Fruit fly (Drosophila melanogaster) whole organism, embryonic: Measurements from ENCODE around the gene spas.

Experiments used
- Aef1 ChIP-seq: fragments of 200-800 bp; sonication (Bioruptor generic); IDR thresholded peaks from 3 replicates; pipeline ENCODE4 v1.3.6; 2022; ENCODE audit warnings: missing biosample characterization, missing genetic modification characterization
- Awh ChIP-seq: fragments of 200-800 bp; sonication (Bioruptor generic); IDR thresholded peaks from 2 replicates; pipeline ENCODE4, ENCODE4 v1.3.6; 2022; ENCODE audit warnings: missing biosample characterization, missing genetic modification characterization
- C15 ChIP-seq: fragments of 200-800 bp; sonication (Bioruptor generic); IDR thresholded peaks from 3 replicates; pipeline ENCODE4 v1.3.6; 2022; ENCODE audit warnings: missing biosample characterization, missing genetic modification characterization
- CG10147 ChIP-seq: fragments of 200-800 bp; sonication (Bioruptor generic); optimal IDR thresholded peaks from 2 replicates; lab custom pipeline; 2019; ENCODE audit warnings: missing biosample characterization, mild to moderate bottlenecking, missing genetic modification characterization, moderate library complexity
- CG10431 ChIP-seq: fragments of 200-800 bp; sonication (Bioruptor generic); optimal IDR thresholded peaks from 3 replicates; lab custom pipeline; 2018; ENCODE audit warnings: missing biosample characterization, mild to moderate bottlenecking, missing genetic modification characterization
- CG10543 ChIP-seq: fragments of 200-800 bp; sonication (Bioruptor generic); optimal IDR thresholded peaks from 3 replicates; lab custom pipeline; 2017; ENCODE audit warnings: missing biosample characterization, mild to moderate bottlenecking, missing genetic modification characterization, moderate library complexity
- CG11085 ChIP-seq: fragments of 200-800 bp; sonication (Bioruptor generic); IDR thresholded peaks from 2 replicates; pipeline ENCODE4 v1.3.6; 2022; ENCODE audit warnings: missing biosample characterization, missing genetic modification characterization
- CG12071 ChIP-seq: fragments of 200-800 bp; sonication (Bioruptor generic); optimal IDR thresholded peaks from 3 replicates; lab custom pipeline; 2018; ENCODE audit warnings: missing biosample characterization, mild to moderate bottlenecking, missing genetic modification characterization
- CG12155 ChIP-seq: fragments of 200-800 bp; sonication (Bioruptor generic); optimal IDR thresholded peaks from 3 replicates; lab custom pipeline; 2016; ENCODE audit warnings: missing biosample characterization, missing genetic modification characterization
- CG1233 ChIP-seq: fragments of 200-800 bp; sonication (Bioruptor generic); optimal IDR thresholded peaks from 4 replicates; lab custom pipeline; 2018; ENCODE audit warnings: missing biosample characterization, mild to moderate bottlenecking, missing genetic modification characterization
- CG12769 ChIP-seq: fragments of 200-800 bp; sonication (Bioruptor generic); optimal IDR thresholded peaks from 2 replicates; lab custom pipeline; 2019; ENCODE audit warnings: missing biosample characterization, mild to moderate bottlenecking, missing genetic modification characterization, moderate library complexity
- CG13624 ChIP-seq: fragments of 200-800 bp; sonication (Bioruptor generic); optimal IDR thresholded peaks from 2 replicates; lab custom pipeline; 2016; ENCODE audit warnings: missing biosample characterization, missing genetic modification characterization
- CG14667 ChIP-seq: fragments of 200-800 bp; sonication (Bioruptor generic); IDR thresholded peaks from 2 replicates; pipeline ENCODE4 v1.3.6; 2022; ENCODE audit warnings: missing biosample characterization, missing genetic modification characterization
- CG14965 ChIP-seq: fragments of 200-800 bp; sonication (Bioruptor generic); optimal IDR thresholded peaks from 2 replicates; lab custom pipeline; 2016; ENCODE audit warnings: missing biosample characterization, missing genetic modification characterization, borderline replicate concordance
- CG15073 ChIP-seq: fragments of 200-800 bp; sonication (Bioruptor generic); optimal IDR thresholded peaks from 2 replicates; lab custom pipeline; 2016; ENCODE audit warnings: missing biosample characterization, missing genetic modification characterization
- CG15601 ChIP-seq: fragments of 200-800 bp; sonication (Bioruptor generic); optimal IDR thresholded peaks from 3 replicates; lab custom pipeline; 2019; ENCODE audit warnings: missing biosample characterization, mild to moderate bottlenecking, missing genetic modification characterization, moderate library complexity
- CG1792 ChIP-seq: fragments of 200-800 bp; sonication (Bioruptor generic); optimal IDR thresholded peaks from 2 replicates; lab custom pipeline; 2016; ENCODE audit warnings: missing biosample characterization, missing genetic modification characterization
- CG18011 ChIP-seq: fragments of 200-800 bp; sonication (Bioruptor generic); optimal IDR thresholded peaks from 2 replicates; lab custom pipeline; 2017; ENCODE audit warnings: missing biosample characterization, missing genetic modification characterization, mild to moderate bottlenecking, moderate library complexity, missing genotype
- CG30020 ChIP-seq: fragments of 200-800 bp; optimal IDR thresholded peaks from 2 replicates; lab custom pipeline; 2019; ENCODE audit warnings: missing biosample characterization, mild to moderate bottlenecking, missing genetic modification characterization, moderate library complexity
- CG30403 ChIP-seq: fragments of 200-800 bp; sonication (Bioruptor generic); optimal IDR thresholded peaks from 3 replicates; lab custom pipeline; 2016; ENCODE audit warnings: missing biosample characterization, missing genetic modification characterization
- CG30431 ChIP-seq: fragments of 200-800 bp; sonication (Bioruptor generic); optimal IDR thresholded peaks from 2 replicates; lab custom pipeline; 2017; ENCODE audit warnings: missing biosample characterization, missing genetic modification characterization
- CG32772 ChIP-seq: fragments of 200-800 bp; sonication (Bioruptor generic); IDR thresholded peaks from 2 replicates; pipeline ENCODE4 v1.3.6; 2022; ENCODE audit warnings: missing biosample characterization, missing genetic modification characterization
- CG4328 ChIP-seq: fragments of 200-800 bp; sonication (Bioruptor generic); optimal IDR thresholded peaks from 3 replicates; lab custom pipeline; 2017; ENCODE audit warnings: missing biosample characterization, missing genetic modification reagents, missing genetic modification characterization
- CG4404 ChIP-seq: fragments of 200-800 bp; sonication (Bioruptor generic); IDR thresholded peaks from 2 replicates; pipeline ENCODE4 v1.3.6; 2022; ENCODE audit warnings: missing biosample characterization, missing genetic modification characterization
- CG5245 ChIP-seq: fragments of 200-800 bp; sonication (Bioruptor generic); optimal IDR thresholded peaks from 3 replicates; lab custom pipeline; 2016; ENCODE audit warnings: missing biosample characterization, missing genetic modification characterization
- CG6654 ChIP-seq: fragments of 200-800 bp; sonication (Bioruptor generic); optimal IDR thresholded peaks from 2 replicates; lab custom pipeline; 2017; ENCODE audit warnings: missing biosample characterization, mild to moderate bottlenecking, missing genetic modification characterization
- CG6765 ChIP-seq: fragments of 200-800 bp; sonication (Bioruptor generic); optimal IDR thresholded peaks from 3 replicates; lab custom pipeline; 2017; ENCODE audit warnings: missing biosample characterization, mild to moderate bottlenecking, missing genetic modification characterization
- CG7357 ChIP-seq: fragments of 200-800 bp; sonication (Bioruptor generic); IDR thresholded peaks from 3 replicates; pipeline ENCODE4 v1.3.6; 2022; ENCODE audit warnings: missing biosample characterization, missing genetic modification characterization
- CG7745 ChIP-seq: fragments of 200-800 bp; sonication (Bioruptor generic); optimal IDR thresholded peaks from 2 replicates; lab custom pipeline; 2018; ENCODE audit warnings: missing biosample characterization, mild to moderate bottlenecking, missing genetic modification characterization, moderate library complexity
- CG9609 ChIP-seq: fragments of 200-800 bp; sonication (Bioruptor generic); optimal IDR thresholded peaks from 3 replicates; lab custom pipeline; 2016; ENCODE audit warnings: missing biosample characterization, missing genetic modification characterization
- CHES-1-like ChIP-seq: fragments of 200-800 bp; sonication (Bioruptor generic); optimal IDR thresholded peaks from 2 replicates; lab custom pipeline; 2016; ENCODE audit warnings: missing biosample characterization, missing genetic modification characterization
- CrebB ChIP-seq: fragments of 200-800 bp; sonication (Bioruptor generic); optimal IDR thresholded peaks from 3 replicates; lab custom pipeline; 2018; ENCODE audit warnings: missing biosample characterization, mild to moderate bottlenecking, missing genetic modification characterization
- Dp ChIP-seq: fragments of 200-800 bp; sonication (Bioruptor generic); optimal IDR thresholded peaks from 2 replicates; lab custom pipeline; 2018; ENCODE audit warnings: missing biosample characterization, mild to moderate bottlenecking, missing genetic modification characterization, moderate library complexity
- Dref ChIP-seq: fragments of 200-800 bp; sonication (Bioruptor generic); IDR thresholded peaks from 2 replicates; pipeline ENCODE4 v1.3.6; 2022; ENCODE audit warnings: missing biosample characterization, missing genetic modification characterization
- Myb ChIP-seq: fragments of 200-800 bp; sonication (Bioruptor generic); optimal IDR thresholded peaks from 2 replicates; lab custom pipeline; 2016; ENCODE audit warnings: missing biosample characterization, missing genetic modification characterization
- Pdp1 ChIP-seq, 2 experiments: fragments of 200-800 bp; sonication (Bioruptor generic); optimal IDR thresholded peaks; 3 replicates each; lab custom pipeline; 2016; ENCODE audit warnings: missing biosample characterization in 2 of 2, missing genetic modification characterization in 2 of 2, mild to moderate bottlenecking in 1 of 2, moderate library complexity in 1 of 2
- Ptx1 ChIP-seq: fragments of 200-800 bp; sonication (Bioruptor generic); IDR thresholded peaks from 2 replicates; pipeline ENCODE4 v1.3.6; 2022; ENCODE audit warnings: missing biosample characterization, missing genetic modification characterization
- Rfx ChIP-seq: fragments of 200-800 bp; sonication (Bioruptor generic); IDR thresholded peaks from 2 replicates; pipeline ENCODE4 v1.3.6; 2022; ENCODE audit warnings: missing biosample characterization, missing genetic modification characterization
- Sox102F ChIP-seq: fragments of 200-800 bp; sonication (Bioruptor generic); optimal IDR thresholded peaks from 2 replicates; lab custom pipeline; 2018; ENCODE audit warnings: missing biosample characterization, mild to moderate bottlenecking, missing genetic modification characterization, moderate library complexity
- abd-A ChIP-seq: fragments of 200-800 bp; sonication (Bioruptor generic); optimal IDR thresholded peaks from 3 replicates; lab custom pipeline; 2019; ENCODE audit warnings: missing biosample characterization, mild to moderate bottlenecking, missing genetic modification characterization, moderate library complexity
- az2 ChIP-seq: fragments of 200-800 bp; sonication (Bioruptor generic); optimal IDR thresholded peaks from 3 replicates; lab custom pipeline; 2016; ENCODE audit warnings: missing biosample characterization, missing genetic modification characterization
- bcd ChIP-seq: fragments of 200-800 bp; sonication (Bioruptor generic); optimal IDR thresholded peaks from 2 replicates; lab custom pipeline; 2017; ENCODE audit warnings: missing biosample characterization, mild to moderate bottlenecking, missing genetic modification characterization
- cato ChIP-seq: fragments of 200-800 bp; sonication (Bioruptor generic); optimal IDR thresholded peaks from 2 replicates; lab custom pipeline; 2016; ENCODE audit warnings: missing biosample characterization, missing genetic modification characterization, borderline replicate concordance
- da ChIP-seq: fragments of 200-800 bp; sonication (Bioruptor generic); optimal IDR thresholded peaks from 2 replicates; lab custom pipeline; 2016; ENCODE audit warnings: missing biosample characterization, missing genetic modification characterization
- ken ChIP-seq: fragments of 200-800 bp; sonication (Bioruptor generic); IDR thresholded peaks from 3 replicates; pipeline ENCODE4 v1.3.6; 2022; ENCODE audit warnings: missing biosample characterization, missing genetic modification characterization
- mld ChIP-seq: fragments of 200-800 bp; sonication (Bioruptor generic); IDR thresholded peaks from 3 replicates; pipeline ENCODE4 v1.3.6; 2022; ENCODE audit warnings: missing biosample characterization, missing genetic modification characterization; ENCODE audit not compliant: partially characterized antibody
- sd ChIP-seq: fragments of 200-800 bp; sonication (Bioruptor generic); optimal IDR thresholded peaks from 3 replicates; lab custom pipeline; 2018; ENCODE audit warnings: missing biosample characterization, mild to moderate bottlenecking, missing genetic modification characterization, moderate library complexity
- sens ChIP-seq: fragments of 200-800 bp; sonication (Bioruptor generic); peaks from one replicate; lab custom pipeline; 2016; ENCODE audit warnings: missing biosample characterization, missing genetic modification characterization
- sr ChIP-seq: fragments of 200-800 bp; sonication (Bioruptor generic); IDR thresholded peaks from 3 replicates; pipeline ENCODE4 v1.3.6; 2022; ENCODE audit warnings: missing biosample characterization, missing genetic modification characterization
- trem ChIP-seq: fragments of 200-800 bp; optimal IDR thresholded peaks from 3 replicates; lab custom pipeline; 2019; ENCODE audit warnings: missing biosample characterization, mild to moderate bottlenecking, missing genetic modification characterization, moderate library complexity
- ttk ChIP-seq: fragments of 200-800 bp; sonication (Bioruptor generic); IDR thresholded peaks from 2 replicates; pipeline ENCODE4 v2.1.2; 2022; ENCODE audit warnings: missing biosample characterization, missing genetic modification characterization

Gene spas

dm6 chr3R:24012038-24012693, 25.8 kb upstream of the spas start (continued):
- no peak for TF ChIP-seq trem
- no peak for TF ChIP-seq CHES-1-like (GFP tag; lab: Kevin White, UChicago)
- TF ChIP-seq CG18011 (GFP tag; lab: Kevin White, UChicago): no peak
- no peak for TF ChIP-seq CG30431 (GFP tag; lab: Kevin White, UChicago)
- peak; percentile 77 for TF ChIP-seq abd-A (tag; lab: Kevin White, UChicago)
- no peak for TF ChIP-seq CG1792 (GFP tag; lab: Kevin White, UChicago)
- no peak for TF ChIP-seq C15 (GFP tag; lab: Robert Waterston, UW)
- TF ChIP-seq CG12071 (GFP tag; lab: Kevin White, UChicago): no peak
- TF ChIP-seq bcd (GFP tag; lab: Kevin White, UChicago): no peak
- TF ChIP-seq CG10543: peak; percentile 59
- TF ChIP-seq CG10147: no peak
- TF ChIP-seq mld (GFP tag; lab: Robert Waterston, UW): no peak
- TF ChIP-seq CG12769 (tag; lab: Kevin White, UChicago): peak; percentile 68
- no peak for TF ChIP-seq Myb
- no peak for TF ChIP-seq CG6765
- no peak for TF ChIP-seq CG14667
- peak in 1 of 2 experiments; percentile 5 for TF ChIP-seq Pdp1 (GFP tag; optimal IDR thresholded peaks at IDR 0.05; lab: Kevin White, UChicago)
- 0 out of 3 replicates have a peak, but pooled peaks have one; percentile 39 for TF ChIP-seq sr (GFP tag; lab: Robert Waterston, UW)
- TF ChIP-seq CG32772 (GFP tag; lab: Robert Waterston, UW): no peak
- TF ChIP-seq CG7745 (tag; lab: Kevin White, UChicago): no peak

DNA sequence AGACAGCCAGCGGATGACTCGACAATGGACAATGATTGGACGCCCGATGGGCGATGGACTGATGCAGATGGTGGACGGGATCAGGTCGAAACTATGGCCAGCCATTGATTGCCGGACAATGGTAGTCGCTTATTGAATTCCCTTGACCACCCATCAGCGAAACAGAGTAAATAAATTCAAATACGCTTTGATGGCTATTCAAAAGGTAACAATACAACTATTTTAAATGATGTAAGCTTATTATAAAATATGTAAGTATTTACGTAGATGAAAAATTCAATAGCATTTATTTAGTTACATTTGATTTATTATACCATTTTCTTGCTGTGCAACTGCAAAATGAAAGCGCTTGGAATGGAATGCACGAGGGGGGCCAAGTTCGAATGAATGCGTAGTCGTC, 23.4 kb upstream of the spas start:
- TF ChIP-seq CG15073 (no peak), CG30403 (GFP tag; lab: Kevin White, UChicago) (no peak), ken (GFP tag; lab: Robert Waterston, UW) (no peak), Dref (GFP tag; lab: Robert Waterston, UW) (no peak), ttk (GFP tag; lab: Robert Waterston, UW) (no peak), CG1233 (GFP tag; lab: Kevin White, UChicago) (no peak), CG4404 (GFP tag; lab: Robert Waterston, UW) (no peak), sd (peak; percentile 40), CG15601 (tag; lab: Kevin White, UChicago) (no peak), CG7357 (GFP tag; lab: Robert Waterston, UW) (0 out of 3 replicates have a peak, but pooled peaks have one; percentile 24), CG12155 (GFP tag; lab: Kevin White, UChicago) (no peak), da (GFP tag; lab: Kevin White, UChicago) (no peak), cato (GFP tag; lab: Kevin White, UChicago) (no peak), CG14965 (GFP tag; lab: Kevin White, UChicago) (no peak), Awh (GFP tag; lab: Robert Waterston, UW) (peak; percentile 64), az2 (GFP tag; lab: Kevin White, UChicago) (no peak), CG9609 (GFP tag; lab: Kevin White, UChicago) (no peak), CG6654 (GFP tag; lab: Kevin White, UChicago) (no peak), CG5245 (GFP tag; lab: Kevin White, UChicago) (no peak), Ptx1 (GFP tag; lab: Robert Waterston, UW) (no peak), Rfx (GFP tag; lab: Robert Waterston, UW) (no peak), Dp (GFP tag; lab: Kevin White, UChicago) (no peak), CG13624 (GFP tag; lab: Kevin White, UChicago) (no peak), Sox102F (GFP tag; lab: Kevin White, UChicago) (peak; percentile 35), CG4328 (GFP tag; lab: Kevin White, UChicago) (no peak), CrebB (tag; lab: Kevin White, UChicago) (no peak), CG30020 (tag; lab: Kevin White, UChicago) (no peak), Aef1 (GFP tag; lab: Robert Waterston, UW) (no peak), CG11085 (GFP tag; lab: Robert Waterston, UW) (no peak), CG10431 (GFP tag; lab: Kevin White, UChicago) (no peak), sens (GFP tag; lab: Kevin White, UChicago) (peak; percentile 30)
